Fruit fly (Drosophila melanogaster) whole organism, prepupa: ENCODE data around the gene PolG1.

Experiments used
- CG4318 ChIP-seq: fragments of 200-800 bp; sonication (Bioruptor generic); optimal IDR thresholded peaks from 3 replicates; lab custom pipeline; 2017; ENCODE audit warnings: missing biosample characterization, mild to moderate bottlenecking, missing genetic modification characterization
- CG6854 ChIP-seq: fragments of 200-800 bp; sonication (Bioruptor generic); optimal IDR thresholded peaks from 2 replicates; lab custom pipeline; 2017; ENCODE audit warnings: missing biosample characterization, mild to moderate bottlenecking, missing genetic modification characterization
- dsx ChIP-seq: fragments of 200-800 bp; optimal IDR thresholded peaks from 3 replicates; lab custom pipeline; 2019; ENCODE audit warnings: missing biosample characterization, mild to moderate bottlenecking, missing genetic modification characterization, moderate library complexity; ENCODE audit not compliant: poor library complexity, severe bottlenecking

DNA sequence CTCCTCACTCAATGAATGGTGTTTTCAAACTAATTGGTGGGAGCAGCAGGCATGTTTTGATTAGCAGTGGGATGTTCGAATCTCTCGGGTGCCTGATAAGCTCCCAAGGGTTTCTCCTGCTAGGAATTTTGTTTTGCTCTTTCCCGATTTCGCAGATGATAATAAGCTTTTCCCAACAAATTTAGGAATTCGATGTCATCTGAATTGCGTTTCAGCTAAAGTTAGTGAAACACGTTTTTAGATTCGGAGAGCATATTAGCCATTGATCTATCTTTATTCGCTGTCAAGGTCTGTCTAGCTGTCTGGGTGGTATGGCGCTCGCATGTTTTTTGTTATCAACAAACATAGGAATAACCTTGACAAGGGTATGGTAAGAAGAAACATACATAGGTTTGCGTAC, 13.9 kb upstream of the PolG1 start, which contains the start of gene CG33307:
- TF ChIP-seq dsx (GFP tag; lab: Kevin White, UChicago) (no peak), CG6854 (no peak), CG4318 (GFP tag; lab: Kevin White, UChicago) (no peak)
